Worm (Caenorhabditis elegans) whole organism, L4/young adult: Measurements from ENCODE around the gene irg-7.

Experiments used
- W03F9.2 ChIP-seq: fragments of 150-350 bp; optimal IDR thresholded peaks from 2 replicates; lab custom pipeline; 2014; ENCODE audit warnings: missing biosample characterization, missing genetic modification characterization
- him-1 ChIP-seq: sonication (generic microtip); optimal IDR thresholded peaks from 2 replicates; lab custom pipeline; 2016; ENCODE audit warnings: missing genotype, missing genetic modification reagents, missing genetic modification characterization, missing compliant biosample characterization

DNA sequence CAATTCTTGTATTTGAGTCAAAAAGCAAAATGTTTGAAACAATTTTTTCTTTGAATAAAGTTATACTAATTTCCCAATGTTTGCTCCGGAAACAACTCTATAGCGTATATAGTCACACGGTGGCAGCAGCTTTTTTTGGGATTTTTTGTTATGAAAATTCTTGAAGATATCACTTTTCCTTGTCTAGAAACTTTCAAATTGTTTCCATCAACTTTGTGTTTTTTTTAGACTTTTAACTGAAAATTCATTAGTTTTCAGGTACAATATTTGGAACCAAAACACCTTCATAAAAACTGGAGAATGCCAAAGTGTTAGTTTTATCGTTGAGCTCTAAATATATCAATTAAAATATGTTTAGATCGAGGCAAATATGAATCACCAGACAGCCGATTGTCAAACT is 29.1 kb upstream of the irg-7 start, which contains the start of gene K09C4.7:
- TF ChIP-seq W03F9.2 (tag; lab: Kevin White, UChicago): no peak
- TF ChIP-seq him-1 (tag; lab: Kevin White, UChicago): no peak
